Worm (Caenorhabditis elegans) whole organism, midembryonic: Measurements from ENCODE around the gene dgk-2.

Experiments
- T22C8.4 ChIP-seq: fragments of 200-800 bp; sonication (Bioruptor generic); IDR thresholded peaks from 2 replicates; pipeline ENCODE4 v1.3.6; 2022; ENCODE audit warnings: missing genetic modification characterization, missing compliant biosample characterization
- flt-1 ChIP-seq: fragments of 200-800 bp; sonication (Bioruptor generic); IDR thresholded peaks from 2 replicates; pipeline ENCODE4 v1.3.6; 2022; ENCODE audit warnings: missing genetic modification characterization, missing compliant biosample characterization
- klf-2 ChIP-seq: fragments of 200-800 bp; sonication (Bioruptor generic); conservative IDR thresholded peaks from 2 replicates; pipeline ENCODE4 v1.3.6; 2022; ENCODE audit warnings: missing genetic modification reagents, missing genetic modification characterization, missing compliant biosample characterization
- ref-1 ChIP-seq: fragments of 200-800 bp; sonication (Bioruptor generic); conservative IDR thresholded peaks from 2 replicates; pipeline ENCODE4 v1.3.6; 2022; ENCODE audit warnings: missing genetic modification reagents, missing genetic modification characterization, missing compliant biosample characterization
- ztf-29 ChIP-seq: fragments of 200-800 bp; sonication (Bioruptor generic); IDR thresholded peaks from 2 replicates; pipeline ENCODE4 v1.3.6; 2022; ENCODE audit warnings: missing genetic modification reagents, missing genetic modification characterization, missing compliant biosample characterization

ce11 chrX:4516758-4517157 lies 12.6 kb upstream of the dgk-2 start:
- TF ChIP-seq ztf-29 (GFP tag; lab: Robert Waterston, UW) (no peak), flt-1 (GFP tag; lab: Robert Waterston, UW) (no peak), T22C8.4 (no peak), klf-2 (GFP tag; lab: Robert Waterston, UW) (no peak), ref-1 (GFP tag; lab: Robert Waterston, UW) (no peak)
